Fruit fly (Drosophila melanogaster): ENCODE measurements around the gene Whamy.

Gene Whamy

dm6 chr3R:9771519-9771972, 2.7 kb downstream of the Whamy start, which contains the start of gene CG9471 (continued):
- TF ChIP-seq dsx (GFP tag; optimal IDR thresholded peaks at IDR 0.05; ENCODE audit: poor library complexity, severe bottlenecking) (peak; percentile 93), Eip78C (GFP tag) (peak; percentile 99), Hr4 (GFP tag; optimal IDR thresholded peaks at IDR 0.05) (peak; percentile 96), lz (GFP tag; optimal IDR thresholded peaks at IDR 0.05) (peak; percentile 96), Hr38 (GFP tag; optimal IDR thresholded peaks at IDR 0.05) (peak; percentile 31), Lpt (GFP tag; optimal IDR thresholded peaks at IDR 0.05) (peak; percentile 87), Eip75B (GFP tag; optimal IDR thresholded peaks at IDR 0.05) (peak; percentile 95), Met (GFP tag; optimal IDR thresholded peaks at IDR 0.05) (peak; percentile 97), ss (GFP tag; optimal IDR thresholded peaks at IDR 0.05) (peak; percentile 81 to 89), fd59A (GFP tag; optimal IDR thresholded peaks at IDR 0.05) (peak; percentile 78), fkh (GFP tag; optimal IDR thresholded peaks at IDR 0.05) (peak; percentile 79), CG6854 (GFP tag; optimal IDR thresholded peaks at IDR 0.05) (peak; percentile 87), eg (GFP tag; IDR thresholded peaks at IDR 0.05) (peak; percentile 97), topi (GFP tag; optimal IDR thresholded peaks at IDR 0.05) (peak; percentile 99), cyc (GFP tag; optimal IDR thresholded peaks at IDR 0.05) (peak; percentile 96), Blimp-1 (GFP tag; optimal IDR thresholded peaks at IDR 0.05) (peak; percentile 81), Ets21C (GFP tag; optimal IDR thresholded peaks at IDR 0.05) (peak; percentile 94), CG10669 (GFP tag; optimal IDR thresholded peaks at IDR 0.05) (peak; percentile 91), OdsH (GFP tag; optimal IDR thresholded peaks at IDR 0.05) (peak; percentile 97), CG3919 (GFP tag; optimal IDR thresholded peaks at IDR 0.05) (peak; percentile 96), Gug (GFP tag; IDR thresholded peaks at IDR 0.05) (peak; percentile 91), CG34406 (GFP tag; optimal IDR thresholded peaks at IDR 0.05) (peak; percentile 95), CG16779 (tag; optimal IDR thresholded peaks at IDR 0.05) (peak; percentile 85), CG6163 (GFP tag; IDR thresholded peaks at IDR 0.05) (peak; percentile 97), net (GFP tag; optimal IDR thresholded peaks at IDR 0.05) (peak; percentile 95), Ets96B (tag; optimal IDR thresholded peaks at IDR 0.05) (peak; percentile 90), CG6808 (GFP tag; optimal IDR thresholded peaks at IDR 0.05) (peak; percentile 87), CG4318 (GFP tag; optimal IDR thresholded peaks at IDR 0.05) (no peak), CG3032 (tag; optimal IDR thresholded peaks at IDR 0.05) (peak; percentile 89), CG6792 (GFP tag; optimal IDR thresholded peaks at IDR 0.05) (peak; percentile 96), CG11762 (GFP tag; optimal IDR thresholded peaks at IDR 0.05; ENCODE audit: insufficient read depth) (peak; percentile 94), vri (GFP tag; optimal IDR thresholded peaks at IDR 0.05) (peak; percentile 98), svp (GFP tag) (peak; percentile 99)

- TF ChIP-seq CG7368 (GFP tag; optimal IDR thresholded peaks at IDR 0.05) (no peak), CG6163 (GFP tag; IDR thresholded peaks at IDR 0.05) (no peak), vri (GFP tag; optimal IDR thresholded peaks at IDR 0.05) (peak; percentile 63)
Measured at dm6 chr3R:9770127-9770526, 4.1 kb downstream of the Whamy start.

dm6 chr3R:9768884-9769283, 5.3 kb downstream of the Whamy start, which contains the start of gene MED6:
Gene MED6, minus strand, starts transcription at chr3R:9768984.
- no peak for TF ChIP-seq CG6276 (GFP tag; optimal IDR thresholded peaks at IDR 0.05)
- TF ChIP-seq CG31627 (GFP tag; optimal IDR thresholded peaks at IDR 0.05): no peak
- TF ChIP-seq Eip78C (GFP tag): no peak
- TF ChIP-seq Hr38 (GFP tag; optimal IDR thresholded peaks at IDR 0.05): no peak
